Fruit fly (Drosophila melanogaster): ENCODE measurements around the gene vri.
A peak's percentile ranks its signal among the peaks of the same experiment; 100 is the strongest.

vri gene

dm6 chr2L:5324958-5325850 is 36.5 kb downstream of the vri start (continued):
- TF ChIP-seq gcm (GFP tag; optimal IDR thresholded peaks at IDR 0.05) (no peak), Opbp (GFP tag; IDR thresholded peaks at IDR 0.05; ENCODE audit: partially characterized antibody) (peak; percentile 56; the same call in 2 of the 3 replicates), CG2875 (GFP tag; optimal IDR thresholded peaks at IDR 0.05) (peak; percentile 19), exex (tag; optimal IDR thresholded peaks at IDR 0.05) (no peak), Sry-δ (GFP tag; optimal IDR thresholded peaks at IDR 0.05) (peak; percentile 83), CG1647 (GFP tag; optimal IDR thresholded peaks at IDR 0.05) (no peak), PHDP (tag; optimal IDR thresholded peaks at IDR 0.05) (peak; percentile 21), CG30403 (GFP tag; optimal IDR thresholded peaks at IDR 0.05) (peak; percentile 14), Hr3 (GFP tag; optimal IDR thresholded peaks at IDR 0.05) (no peak), lola (GFP tag; optimal IDR thresholded peaks at IDR 0.05) (peak in 1 of 3 experiments; percentile 37), fd64A (GFP tag; optimal IDR thresholded peaks at IDR 0.05) (peak; percentile 23), C15 (GFP tag; IDR thresholded peaks at IDR 0.05) (peak; percentile 45; the same call in 1 of the 3 replicates), CG18764 (GFP tag; optimal IDR thresholded peaks at IDR 0.05) (no peak), CG30020 (tag; optimal IDR thresholded peaks at IDR 0.05) (no peak), chinmo (GFP tag; IDR thresholded peaks at IDR 0.05; ENCODE audit: partially characterized antibody) (peak; percentile 57; the same call in 1 of the 4 replicates), vvl (GFP tag; IDR thresholded peaks at IDR 0.05) (peak; percentile 78), CG16863 (GFP tag; optimal IDR thresholded peaks at IDR 0.05) (peak; percentile 3), D19A (tag; optimal IDR thresholded peaks at IDR 0.05) (no peak), grau (tag; optimal IDR thresholded peaks at IDR 0.05) (peak; percentile 15), p53 (GFP tag; optimal IDR thresholded peaks at IDR 0.05) (no peak), Awh (GFP tag; IDR thresholded peaks at IDR 0.05) (peak; percentile 56; the same call in 1 of the 2 replicates), vnd (GFP tag; IDR thresholded peaks at IDR 0.05; ENCODE audit: partially characterized antibody) (peak; percentile 63; the same call in 2 of the 3 replicates), CG2712 (tag; optimal IDR thresholded peaks at IDR 0.05) (peak; percentile 17), jumu (GFP tag; optimal IDR thresholded peaks at IDR 0.05) (no peak), CG6854 (GFP tag; optimal IDR thresholded peaks at IDR 0.05) (no peak), Sry-β (GFP tag; optimal IDR thresholded peaks at IDR 0.05) (peak; percentile 1), Dad (GFP tag; optimal IDR thresholded peaks at IDR 0.05) (no peak), Rx (GFP tag; IDR thresholded peaks at IDR 0.05) (peak; percentile 53), CG15011 (GFP tag; optimal IDR thresholded peaks at IDR 0.05) (no peak), dimm (GFP tag; IDR thresholded peaks at IDR 0.05) (no peak), CG12391 (tag; optimal IDR thresholded peaks at IDR 0.05) (peak; percentile 36), Hand (GFP tag; optimal IDR thresholded peaks at IDR 0.05) (no peak), Hmx (GFP tag; optimal IDR thresholded peaks at IDR 0.05) (no peak), lilli (GFP tag; optimal IDR thresholded peaks at IDR 0.05) (peak; percentile 55), Atf3 (GFP tag; optimal IDR thresholded peaks at IDR 0.05) (peak; percentile 26), CG17802 (tag; optimal IDR thresholded peaks at IDR 0.05) (no peak), psq (GFP tag; optimal IDR thresholded peaks at IDR 0.05) (peak; percentile 49), dmrt99B (tag; optimal IDR thresholded peaks at IDR 0.05) (no peak), Chrac-16 (GFP tag; optimal IDR thresholded peaks at IDR 0.05) (peak; percentile 44), CG3838 (GFP tag; optimal IDR thresholded peaks at IDR 0.05) (no peak), CG12236 (GFP tag; optimal IDR thresholded peaks at IDR 0.05) (no peak), Tbp (GFP tag; optimal IDR thresholded peaks at IDR 0.05) (no peak), Dref (GFP tag; IDR thresholded peaks at IDR 0.05) (peak; percentile 75), pum (GFP tag; optimal IDR thresholded peaks at IDR 0.05) (no peak), zf30C (GFP tag; optimal IDR thresholded peaks at IDR 0.05) (no peak), Ssrp (tag; optimal IDR thresholded peaks at IDR 0.05) (no peak), Dip3 (GFP tag; optimal IDR thresholded peaks at IDR 0.05) (peak; percentile 24), Adf1 (GFP tag; IDR thresholded peaks at IDR 0.05) (peak; percentile 58), eyg (GFP tag; optimal IDR thresholded peaks at IDR 0.05) (no peak)

All from whole organism, embryonic.